Fruit fly (Drosophila melanogaster) whole organism, embryonic: ENCODE data around the gene CG9799.

Source experiments
- Abd-B ChIP-seq: fragments of 200-800 bp; sonication (Bioruptor generic); optimal IDR thresholded peaks from 2 replicates; lab custom pipeline; 2018; ENCODE audit warnings: missing biosample characterization, mild to moderate bottlenecking, missing genetic modification characterization, moderate library complexity
- Atf6 ChIP-seq: fragments of 200-800 bp; sonication (Bioruptor generic); IDR thresholded peaks from 2 replicates; pipeline ENCODE4 v1.3.6; 2022; ENCODE audit warnings: missing biosample characterization, missing genetic modification characterization
- B-H1 ChIP-seq: fragments of 200-800 bp; sonication (Bioruptor generic); IDR thresholded peaks from 3 replicates; pipeline ENCODE4 v1.3.6; 2022; ENCODE audit warnings: missing biosample characterization, missing genetic modification characterization
- Bgb ChIP-seq: fragments of 200-800 bp; sonication (Bioruptor generic); IDR thresholded peaks from 2 replicates; pipeline ENCODE4 v1.3.6; 2022; ENCODE audit warnings: missing biosample characterization, missing genetic modification characterization; ENCODE audit not compliant: partially characterized antibody
- CG11093 ChIP-seq: fragments of 200-800 bp; sonication (Bioruptor generic); IDR thresholded peaks from 3 replicates; pipeline ENCODE4 v1.3.6; 2022; ENCODE audit warnings: missing biosample characterization, missing genetic modification characterization
- CG14014 ChIP-seq: fragments of 200-800 bp; sonication (Bioruptor generic); IDR thresholded peaks from 2 replicates; pipeline ENCODE4 v1.3.6; 2022; ENCODE audit warnings: missing biosample characterization, missing genetic modification characterization
- CG14050 ChIP-seq: fragments of 200-800 bp; sonication (Bioruptor generic); IDR thresholded peaks from 3 replicates; pipeline ENCODE4 v1.3.6; 2022; ENCODE audit warnings: missing biosample characterization, missing genetic modification characterization
- CG15696 ChIP-seq: fragments of 200-800 bp; sonication (Bioruptor generic); optimal IDR thresholded peaks from 2 replicates; lab custom pipeline; 2019; ENCODE audit warnings: missing biosample characterization, mild to moderate bottlenecking, missing genetic modification characterization, moderate library complexity
- CG16815 ChIP-seq: fragments of 200-800 bp; sonication (Bioruptor generic); optimal IDR thresholded peaks from 3 replicates; lab custom pipeline; 2017; ENCODE audit warnings: missing biosample characterization, mild to moderate bottlenecking, missing genetic modification characterization
- CG17802 ChIP-seq: fragments of 200-800 bp; sonication (Bioruptor generic); optimal IDR thresholded peaks from 2 replicates; lab custom pipeline; 2018; ENCODE audit warnings: missing biosample characterization, mild to moderate bottlenecking, missing genetic modification characterization, moderate library complexity
- CG32772 ChIP-seq: fragments of 200-800 bp; sonication (Bioruptor generic); IDR thresholded peaks from 2 replicates; pipeline ENCODE4 v1.3.6; 2022; ENCODE audit warnings: missing biosample characterization, missing genetic modification characterization
- CG7372 ChIP-seq: fragments of 200-800 bp; sonication (Bioruptor generic); IDR thresholded peaks from 2 replicates; pipeline ENCODE4 v1.3.6; 2022; ENCODE audit warnings: missing biosample characterization, missing genetic modification characterization
- CG7928 ChIP-seq: fragments of 200-800 bp; sonication (Bioruptor generic); optimal IDR thresholded peaks from 2 replicates; lab custom pipeline; 2017; ENCODE audit warnings: missing biosample characterization, mild to moderate bottlenecking, missing genetic modification characterization
- Camta ChIP-seq: fragments of 200-800 bp; sonication (Bioruptor generic); optimal IDR thresholded peaks from 2 replicates; lab custom pipeline; 2016; ENCODE audit warnings: missing biosample characterization, missing genetic modification characterization
- CrebB ChIP-seq: fragments of 200-800 bp; sonication (Bioruptor generic); optimal IDR thresholded peaks from 3 replicates; lab custom pipeline; 2018; ENCODE audit warnings: missing biosample characterization, mild to moderate bottlenecking, missing genetic modification characterization
- Dek ChIP-seq: fragments of 200-800 bp; sonication (Bioruptor generic); optimal IDR thresholded peaks from 3 replicates; lab custom pipeline; 2019; ENCODE audit warnings: missing biosample characterization, mild to moderate bottlenecking, missing genetic modification characterization, moderate library complexity
- Dref ChIP-seq: fragments of 200-800 bp; sonication (Bioruptor generic); IDR thresholded peaks from 2 replicates; pipeline ENCODE4 v1.3.6; 2022; ENCODE audit warnings: missing biosample characterization, missing genetic modification characterization
- GATAe ChIP-seq: fragments of 200-800 bp; sonication (Bioruptor generic); conservative IDR thresholded peaks from 2 replicates; pipeline ENCODE4 v1.3.6; 2022; ENCODE audit warnings: missing biosample characterization, missing genetic modification characterization
- Gsc ChIP-seq: fragments of 200-800 bp; sonication (Bioruptor generic); IDR thresholded peaks from 2 replicates; pipeline ENCODE4 v1.3.6; 2022; ENCODE audit warnings: missing biosample characterization, missing genetic modification characterization
- HHEX ChIP-seq: fragments of 200-800 bp; sonication (Bioruptor generic); optimal IDR thresholded peaks from 3 replicates; lab custom pipeline; 2017; ENCODE audit warnings: missing biosample characterization, mild to moderate bottlenecking, missing genetic modification characterization, missing genetic modification reagents
- HmgD ChIP-seq: fragments of 200-800 bp; sonication (Bioruptor generic); optimal IDR thresholded peaks from 3 replicates; lab custom pipeline; 2016; ENCODE audit warnings: missing biosample characterization, missing genetic modification characterization
- Jarid2 ChIP-seq: fragments of 200-800 bp; sonication (Bioruptor generic); optimal IDR thresholded peaks from 3 replicates; lab custom pipeline; 2017; ENCODE audit warnings: mild to moderate bottlenecking, missing biosample characterization, missing genetic modification reagents, missing genetic modification characterization
- Lpt ChIP-seq: fragments of >200 bp; optimal IDR thresholded peaks from 2 replicates; lab custom pipeline; 2018; ENCODE audit warnings: missing biosample characterization, missing genetic modification characterization
- Med ChIP-seq: fragments of 200-800 bp; sonication (Bioruptor generic); peaks from one replicate; lab custom pipeline; 2016; ENCODE audit warnings: missing biosample characterization, missing genetic modification characterization, mild to moderate bottlenecking, inconsistent platforms, moderate library complexity
- NfI ChIP-seq: fragments of 200-800 bp; sonication (Bioruptor generic); optimal IDR thresholded peaks from 3 replicates; lab custom pipeline; 2018; ENCODE audit warnings: missing biosample characterization, mild to moderate bottlenecking, missing genetic modification characterization, moderate library complexity
- PHDP ChIP-seq: fragments of 200-800 bp; sonication (Bioruptor generic); optimal IDR thresholded peaks from 3 replicates; lab custom pipeline; 2018; ENCODE audit warnings: missing biosample characterization, mild to moderate bottlenecking, missing genetic modification characterization, moderate library complexity
- Ptx1 ChIP-seq: fragments of 200-800 bp; sonication (Bioruptor generic); IDR thresholded peaks from 2 replicates; pipeline ENCODE4 v1.3.6; 2022; ENCODE audit warnings: missing biosample characterization, missing genetic modification characterization
- Sin3A ChIP-seq: fragments of >200 bp; optimal IDR thresholded peaks from 2 replicates; lab custom pipeline; 2018
- Xbp1 ChIP-seq: fragments of 200-800 bp; sonication (Bioruptor generic); optimal IDR thresholded peaks from 3 replicates; lab custom pipeline; 2016; ENCODE audit warnings: missing biosample characterization, mild to moderate bottlenecking, missing genetic modification characterization
- ac ChIP-seq: fragments of 200-800 bp; sonication (Bioruptor generic); optimal IDR thresholded peaks from 3 replicates; lab custom pipeline; 2017; ENCODE audit warnings: missing biosample characterization, mild to moderate bottlenecking, missing genetic modification characterization
- aop ChIP-seq: fragments of 200-800 bp; sonication (Bioruptor generic); IDR thresholded peaks from 2 replicates; pipeline ENCODE4 v1.3.6; 2022; ENCODE audit warnings: missing biosample characterization, missing genetic modification characterization
- cg ChIP-seq: fragments of 200-800 bp; sonication (Bioruptor generic); optimal IDR thresholded peaks from 3 replicates; lab custom pipeline; 2019; ENCODE audit warnings: missing biosample characterization, mild to moderate bottlenecking, missing genetic modification characterization, moderate library complexity
- crp ChIP-seq, 2 experiments: fragments of 200-800 bp; sonication (Bioruptor generic); optimal IDR thresholded peaks; 2 replicates in 1 of 2; 3 replicates in 1 of 2; lab custom pipeline; 2017; ENCODE audit warnings: missing biosample characterization in 2 of 2, missing genetic modification characterization in 2 of 2, mild to moderate bottlenecking in 1 of 2, moderate library complexity in 1 of 2
- cwo ChIP-seq: fragments of 200-800 bp; sonication (Bioruptor generic); optimal IDR thresholded peaks from 3 replicates; lab custom pipeline; 2017; ENCODE audit warnings: missing biosample characterization, missing genetic modification characterization, mild to moderate bottlenecking, moderate library complexity, missing genetic modification reagents
- dm ChIP-seq: fragments of 200-800 bp; sonication (Bioruptor generic); optimal IDR thresholded peaks from 3 replicates; lab custom pipeline; 2016; ENCODE audit warnings: missing biosample characterization, missing genetic modification characterization
- esg ChIP-seq: fragments of 200-800 bp; sonication (Bioruptor generic); conservative IDR thresholded peaks from 2 replicates; pipeline ENCODE4 v1.3.6; 2022; ENCODE audit warnings: missing biosample characterization, missing genetic modification characterization
- gce ChIP-seq: fragments of 200-800 bp; sonication (Bioruptor generic); IDR thresholded peaks from 3 replicates; pipeline ENCODE4 v1.3.6; 2022; ENCODE audit warnings: missing biosample characterization, missing genetic modification characterization
- gt ChIP-seq: fragments of 200-800 bp; sonication (Bioruptor generic); IDR thresholded peaks from 2 replicates; pipeline ENCODE4 v1.3.6; 2022; ENCODE audit warnings: missing biosample characterization, missing genetic modification characterization
- ham ChIP-seq: fragments of 200-800 bp; sonication (Bioruptor generic); IDR thresholded peaks from 2 replicates; pipeline ENCODE4 v1.3.6; 2022; ENCODE audit warnings: missing biosample characterization, missing genetic modification characterization
- hbn ChIP-seq: fragments of 200-800 bp; sonication (Bioruptor generic); IDR thresholded peaks from 2 replicates; pipeline ENCODE4 v1.3.6; 2022; ENCODE audit warnings: missing biosample characterization, missing genetic modification characterization; ENCODE audit not compliant: partially characterized antibody
- lmd ChIP-seq: fragments of 200-800 bp; sonication (Bioruptor generic); IDR thresholded peaks from 2 replicates; pipeline ENCODE4 v1.3.6; 2022; ENCODE audit warnings: missing biosample characterization, missing genetic modification characterization
- row ChIP-seq: fragments of 200-800 bp; sonication (Bioruptor generic); IDR thresholded peaks from 3 replicates; pipeline ENCODE4 v1.3.6; 2022; ENCODE audit warnings: missing biosample characterization, missing genetic modification characterization
- salm ChIP-seq: fragments of 200-800 bp; sonication (Bioruptor generic); optimal IDR thresholded peaks from 2 replicates; lab custom pipeline; 2018; ENCODE audit warnings: missing biosample characterization, mild to moderate bottlenecking, missing genetic modification characterization
- sens ChIP-seq: fragments of 200-800 bp; sonication (Bioruptor generic); peaks from one replicate; lab custom pipeline; 2016; ENCODE audit warnings: missing biosample characterization, missing genetic modification characterization
- slbo ChIP-seq: fragments of 200-800 bp; sonication (Bioruptor generic); IDR thresholded peaks from 2 replicates; pipeline ENCODE4 v1.3.6; 2022; ENCODE audit warnings: missing biosample characterization, missing genetic modification characterization
- sna ChIP-seq: fragments of 200-800 bp; sonication (Bioruptor generic); IDR thresholded peaks from 2 replicates; pipeline ENCODE4 v1.3.6; 2022; ENCODE audit warnings: missing biosample characterization, missing genetic modification characterization; ENCODE audit not compliant: partially characterized antibody
- sr ChIP-seq: fragments of 200-800 bp; sonication (Bioruptor generic); IDR thresholded peaks from 3 replicates; pipeline ENCODE4 v1.3.6; 2022; ENCODE audit warnings: missing biosample characterization, missing genetic modification characterization
- tap ChIP-seq: fragments of 200-800 bp; optimal IDR thresholded peaks from 3 replicates; lab custom pipeline; 2019; ENCODE audit warnings: missing biosample characterization, mild to moderate bottlenecking, missing genetic modification characterization, moderate library complexity
- trh ChIP-seq: fragments of 200-800 bp; sonication (Bioruptor generic); optimal IDR thresholded peaks from 2 replicates; lab custom pipeline; 2016; ENCODE audit warnings: missing biosample characterization, missing genetic modification characterization

CG9799 gene

dm6 chr3R:13364175-13365174 is 24.0 kb downstream of the CG9799 start, which contains the start of gene Dic1 (continued):
- TF ChIP-seq CG16815 (GFP tag; lab: Kevin White, UChicago) (peak; percentile 93), Atf6 (peak; percentile 95), Dref (GFP tag; lab: Robert Waterston, UW) (no peak), lmd (GFP tag; lab: Robert Waterston, UW) (peak; percentile 96), Ptx1 (GFP tag; lab: Robert Waterston, UW) (peak; percentile 96), cg (GFP tag; lab: Kevin White, UChicago) (peak; percentile 74), CG14050 (GFP tag; lab: Robert Waterston, UW) (peak; percentile 87), Camta (GFP tag; lab: Kevin White, UChicago) (peak; percentile 95), slbo (GFP tag; lab: Robert Waterston, UW) (peak; percentile 93), Bgb (peak; percentile 68; the same call in 1 of the 2 replicates), Dek (tag; lab: Kevin White, UChicago) (peak; percentile 96), Xbp1 (GFP tag; lab: Kevin White, UChicago) (peak; percentile 97), ac (GFP tag; lab: Kevin White, UChicago) (peak; percentile 74), CG11093 (peak; percentile 90), row (GFP tag; lab: Robert Waterston, UW) (peak; percentile 94), esg (GFP tag; lab: Robert Waterston, UW) (peak; percentile 91), gce (no peak), Lpt (GFP tag; lab: Kevin White, UChicago) (no peak), dm (GFP tag; lab: Kevin White, UChicago) (peak; percentile 84), aop (peak; percentile 90), CG14014 (GFP tag; lab: Robert Waterston, UW) (peak; percentile 87), crp (GFP tag; optimal IDR thresholded peaks at IDR 0.05; lab: Kevin White, UChicago) (peak in 1 of 2 experiments; percentile 59), CG32772 (GFP tag; lab: Robert Waterston, UW) (peak; percentile 75), GATAe (GFP tag; lab: Robert Waterston, UW) (peak; percentile 65), ham (GFP tag; lab: Robert Waterston, UW) (peak; percentile 64; the same call in 1 of the 2 replicates), CG15696 (tag; lab: Kevin White, UChicago) (peak; percentile 93), sens (GFP tag; lab: Kevin White, UChicago) (peak; percentile 99), HHEX (GFP tag; lab: Kevin White, UChicago) (peak; percentile 97), CrebB (tag; lab: Kevin White, UChicago) (peak; percentile 73), Abd-B (GFP tag; lab: Kevin White, UChicago) (peak; percentile 96), trh (GFP tag; lab: Kevin White, UChicago) (peak; percentile 82), Med (GFP tag; lab: Kevin White, UChicago) (peak; percentile 98), Sin3A (no peak), cwo (peak; percentile 97), CG7372 (GFP tag; lab: Robert Waterston, UW) (peak; percentile 92), Gsc (GFP tag; lab: Robert Waterston, UW) (peak; percentile 74; the same call in 1 of the 2 replicates), B-H1 (GFP tag; lab: Robert Waterston, UW) (peak; percentile 82), sna (GFP tag; lab: Robert Waterston, UW) (0 out of 2 replicates have a peak, but pooled peaks have one; percentile 36), sr (GFP tag; lab: Robert Waterston, UW) (peak; percentile 80), gt (peak; percentile 69), salm (tag; lab: Kevin White, UChicago) (peak; percentile 94), tap (tag; lab: Kevin White, UChicago) (peak; percentile 91), hbn (GFP tag; lab: Robert Waterston, UW) (no peak), PHDP (tag; lab: Kevin White, UChicago) (peak; percentile 97), CG17802 (tag; lab: Kevin White, UChicago) (peak; percentile 82), CG7928 (GFP tag; lab: Kevin White, UChicago) (peak; percentile 80), HmgD (GFP tag; lab: Kevin White, UChicago) (peak; percentile 42), Jarid2 (GFP tag; lab: Kevin White, UChicago) (peak; percentile 88), NfI (GFP tag; lab: Kevin White, UChicago) (peak; percentile 97)
